Worm (Caenorhabditis elegans) whole organism, young adult: ENCODE data around the gene ZK470.4.

ENCODE experiments used
- F55B11.4 ChIP-seq: sonication (generic microtip); optimal IDR thresholded peaks from 2 replicates; lab custom pipeline; 2016; ENCODE audit warnings: missing compliant biosample characterization, missing genetic modification characterization, borderline replicate concordance; ENCODE audit not compliant: insufficient read depth
- K11D2.4 ChIP-seq: fragments of 200-800 bp; sonication (Bioruptor generic); IDR thresholded peaks from 2 replicates; pipeline ENCODE4 v1.3.6; 2022; ENCODE audit warnings: missing genetic modification reagents, missing genetic modification characterization, missing compliant biosample characterization
- attf-5 ChIP-seq: fragments of 200-800 bp; sonication (Bioruptor generic); optimal IDR thresholded peaks from 2 replicates; lab custom pipeline; 2018; ENCODE audit warnings: mild to moderate bottlenecking, missing genetic modification characterization, missing compliant biosample characterization
- cebp-1 ChIP-seq, 2 experiments: fragments of 200-800 bp in 1 of 2; sonication (Bioruptor generic) in 1 of 2; sonication (generic microtip) in 1 of 2; IDR thresholded peaks in 1 of 2; optimal IDR thresholded peaks in 1 of 2; 2 replicates each; pipeline versions ENCODE4 v1.3.6 to Lab custom; 2017 to 2022; ENCODE audit warnings: missing compliant biosample characterization in 2 of 2, missing genetic modification characterization in 2 of 2, mild to moderate bottlenecking in 1 of 2, missing genetic modification reagents in 1 of 2, moderate library complexity in 1 of 2
- ekl-4 ChIP-seq: fragments of 200-800 bp; sonication (Bioruptor generic); IDR thresholded peaks from 2 replicates; pipeline ENCODE4 v1.3.6; 2022; ENCODE audit warnings: missing genetic modification reagents, missing genetic modification characterization, missing compliant biosample characterization
- gei-17 ChIP-seq: fragments of 200-800 bp; sonication (Bioruptor generic); optimal IDR thresholded peaks from 2 replicates; lab custom pipeline; 2018; ENCODE audit warnings: mild to moderate bottlenecking, missing genetic modification characterization, missing compliant biosample characterization
- nhr-90 ChIP-seq: sonication (generic microtip); optimal IDR thresholded peaks from 2 replicates; lab custom pipeline; 2016; ENCODE audit warnings: missing genotype, mild to moderate bottlenecking, missing genetic modification characterization, missing compliant biosample characterization
- pha-4 ChIP-seq: fragments of 150-350 bp; sonication (generic microtip); optimal IDR thresholded peaks from 2 replicates; lab custom pipeline; 2014; ENCODE audit warnings: missing biosample characterization, missing genetic modification reagents, missing genetic modification characterization
- rcor-1 ChIP-seq: fragments of 200-800 bp; sonication (Bioruptor generic); IDR thresholded peaks from 2 replicates; pipeline ENCODE4 v1.3.6; 2022; ENCODE audit warnings: missing genetic modification reagents, missing genetic modification characterization, missing compliant biosample characterization
- xnd-1 ChIP-seq: sonication (generic microtip); optimal IDR thresholded peaks from 2 replicates; lab custom pipeline; 2016; ENCODE audit warnings: missing genotype, missing genetic modification reagents, missing genetic modification characterization, missing compliant biosample characterization

DNA sequence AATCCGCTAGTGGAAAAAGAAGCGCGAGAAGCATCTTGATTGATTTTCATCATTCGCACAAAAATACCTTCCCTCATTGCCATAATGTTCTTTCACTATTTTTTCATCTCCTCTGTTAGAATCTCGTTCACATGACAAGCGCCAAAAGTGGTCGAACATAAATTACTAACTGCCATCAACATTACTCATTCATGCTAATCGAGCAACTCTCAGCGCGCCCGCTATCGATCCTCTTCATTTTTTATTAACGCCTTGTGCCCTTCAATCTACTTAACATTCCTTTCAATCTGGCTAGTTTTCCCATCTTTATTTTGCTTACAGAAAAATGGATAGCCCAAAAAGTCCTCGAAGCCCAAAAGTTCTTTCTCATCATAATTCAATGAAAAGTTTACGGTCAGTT is 21.9 kb downstream of the ZK470.4 start, which contains the start of gene F09F9.5:
- no peak for TF ChIP-seq cebp-1 (GFP tag; IDR thresholded peaks at IDR 0.05; lab: Robert Waterston, UW)
- TF ChIP-seq cebp-1 (tag; optimal IDR thresholded peaks at IDR 0.05; lab: Kevin White, UChicago) = no peak
- no peak for TF ChIP-seq nhr-90
- no peak for TF ChIP-seq F55B11.4
- TF ChIP-seq xnd-1 (tag; lab: Kevin White, UChicago) = no peak
- TF ChIP-seq gei-17 (GFP tag; lab: Kevin White, UChicago) = no peak
- no peak for TF ChIP-seq ekl-4 (GFP tag; lab: Robert Waterston, UW)
- TF ChIP-seq pha-4 (tag; lab: Kevin White, UChicago) = no peak
- TF ChIP-seq K11D2.4 = no peak
- no peak for TF ChIP-seq attf-5 (GFP tag; lab: Kevin White, UChicago)
- no peak for TF ChIP-seq rcor-1 (GFP tag; lab: Robert Waterston, UW)
